Fruit fly (Drosophila melanogaster) whole organism, wandering third instar larva: ENCODE results near the gene CG10194.

Experiments used
- Abd-B ChIP-seq: fragments of >200 bp; optimal IDR thresholded peaks from 2 replicates; lab custom pipeline; 2017; ENCODE audit warnings: missing biosample characterization, missing genetic modification characterization
- CrebA ChIP-seq: fragments of 200-800 bp; sonication (Bioruptor generic); optimal IDR thresholded peaks from 2 replicates; lab custom pipeline; 2016; ENCODE audit warnings: missing biosample characterization, mild to moderate bottlenecking, missing genetic modification characterization, borderline replicate concordance
- Dfd ChIP-seq: fragments of >200 bp; optimal IDR thresholded peaks from 2 replicates; lab custom pipeline; 2017; ENCODE audit warnings: missing biosample characterization, missing genetic modification characterization
- Dif ChIP-seq: fragments of 200-275, 200-300 bp; sonication (Bioruptor generic); optimal IDR thresholded peaks from 2 replicates; lab custom pipeline; 2018; ENCODE audit warnings: missing biosample characterization, missing genetic modification characterization; ENCODE audit not compliant: partially characterized antibody
- GATAd ChIP-seq: sonication (Bioruptor generic); optimal IDR thresholded peaks from 2 replicates; lab custom pipeline; 2016; ENCODE audit warnings: missing biosample characterization, missing genetic modification characterization
- HLH106 ChIP-seq: fragments of 200-800 bp; optimal IDR thresholded peaks from 3 replicates; lab custom pipeline; 2019; ENCODE audit warnings: missing biosample characterization, mild to moderate bottlenecking, missing genetic modification characterization, moderate library complexity
- Hnf4 ChIP-seq: fragments of 200-800 bp; sonication (Bioruptor generic); optimal IDR thresholded peaks from 2 replicates; lab custom pipeline; 2016; ENCODE audit warnings: missing biosample characterization, mild to moderate bottlenecking, missing genetic modification characterization
- Hr78 ChIP-seq: fragments of >200 bp; optimal IDR thresholded peaks from 2 replicates; lab custom pipeline; 2017; ENCODE audit warnings: missing biosample characterization, missing genetic modification characterization
- Jra ChIP-seq: sonication (Bioruptor generic); optimal IDR thresholded peaks from 2 replicates; lab custom pipeline; 2016; ENCODE audit warnings: missing biosample characterization, missing genetic modification characterization
- Mio ChIP-seq: sonication (Bioruptor generic); optimal IDR thresholded peaks from 2 replicates; lab custom pipeline; 2016; ENCODE audit warnings: missing biosample characterization, missing genetic modification characterization
- Myc ChIP-seq: fragments of >200 bp; optimal IDR thresholded peaks from 2 replicates; lab custom pipeline; 2017
- N ChIP-seq: fragments of >200 bp; optimal IDR thresholded peaks from 2 replicates; lab custom pipeline; 2018; ENCODE audit warnings: missing biosample characterization, missing external identifiers, missing genetic modification characterization
- Rel ChIP-seq, 2 experiments: fragments of 200-800 bp; sonication (Bioruptor generic) in 1 of 2; optimal IDR thresholded peaks; 2 replicates in 1 of 2; 3 replicates in 1 of 2; lab custom pipeline; 2016 to 2019; ENCODE audit warnings: mild to moderate bottlenecking in 2 of 2, missing biosample characterization in 2 of 2, missing genetic modification characterization in 2 of 2, moderate library complexity in 1 of 2
- Vsx2 ChIP-seq: fragments of 200-300, 225-300 bp; sonication (Bioruptor generic); optimal IDR thresholded peaks from 2 replicates; lab custom pipeline; 2018; ENCODE audit warnings: missing biosample characterization, missing genetic modification characterization; ENCODE audit not compliant: partially characterized antibody
- br ChIP-seq: fragments of 200-800 bp; sonication (Bioruptor generic); optimal IDR thresholded peaks from 2 replicates; lab custom pipeline; 2016; ENCODE audit warnings: missing biosample characterization, missing genetic modification characterization
- brk ChIP-seq: fragments of 200-800 bp; sonication (Bioruptor generic); optimal IDR thresholded peaks from 2 replicates; lab custom pipeline; 2016; ENCODE audit warnings: missing biosample characterization, mild to moderate bottlenecking, missing genetic modification characterization
- dl ChIP-seq, 2 experiments: fragments of 175-275, 200-275 bp in 1 of 2; fragments of 200-275 bp in 1 of 2; sonication (Bioruptor generic); optimal IDR thresholded peaks; lab custom pipeline; 2018; ENCODE audit warnings: mild to moderate bottlenecking in 2 of 2, missing biosample characterization in 2 of 2, missing genetic modification characterization in 2 of 2, moderate library complexity in 2 of 2; ENCODE audit not compliant: partially characterized antibody in 2 of 2, insufficient read depth in 1 of 2
- dsf ChIP-seq: sonication (Bioruptor generic); optimal IDR thresholded peaks from 2 replicates; lab custom pipeline; 2016; ENCODE audit warnings: missing biosample characterization, missing genetic modification characterization, borderline replicate concordance
- foxo ChIP-seq, 2 experiments: fragments of 200-800 bp; sonication (Bioruptor generic); optimal IDR thresholded peaks; 2 replicates in 1 of 2; 3 replicates in 1 of 2; lab custom pipeline; 2016 to 2017; ENCODE audit warnings: missing biosample characterization in 2 of 2, missing genetic modification characterization in 2 of 2
- h ChIP-seq: fragments of 200-800 bp; sonication (Bioruptor generic); optimal IDR thresholded peaks from 3 replicates; lab custom pipeline; 2016; ENCODE audit warnings: missing biosample characterization, mild to moderate bottlenecking, missing genetic modification characterization
- jim ChIP-seq: fragments of 175-275, 200-325 bp; sonication (Bioruptor generic); optimal IDR thresholded peaks from 2 replicates; lab custom pipeline; 2016; ENCODE audit warnings: missing biosample characterization, mild to moderate bottlenecking, missing genetic modification characterization
- pan ChIP-seq: fragments of >200 bp; optimal IDR thresholded peaks from 2 replicates; lab custom pipeline; 2017
- psq ChIP-seq: fragments of 200-800 bp; sonication (Bioruptor generic); optimal IDR thresholded peaks from 3 replicates; lab custom pipeline; 2017; ENCODE audit warnings: missing biosample characterization, mild to moderate bottlenecking, missing genetic modification characterization, moderate library complexity
- rgr ChIP-seq: fragments of 200-800 bp; sonication (Bioruptor generic); optimal IDR thresholded peaks from 3 replicates; lab custom pipeline; 2016; ENCODE audit warnings: missing biosample characterization, mild to moderate bottlenecking, missing genetic modification characterization
- sage ChIP-seq: fragments of 200-800 bp; sonication (Bioruptor generic); optimal IDR thresholded peaks from 2 replicates; lab custom pipeline; 2016; ENCODE audit warnings: missing biosample characterization, mild to moderate bottlenecking, missing genetic modification characterization
- sv ChIP-seq: fragments of 200-800 bp; sonication (Bioruptor generic); optimal IDR thresholded peaks from 3 replicates; lab custom pipeline; 2016; ENCODE audit warnings: missing biosample characterization, missing genetic modification characterization
- tai ChIP-seq: sonication (Bioruptor generic); optimal IDR thresholded peaks from 2 replicates; lab custom pipeline; 2016; ENCODE audit warnings: missing biosample characterization, missing genetic modification characterization
- usp ChIP-seq: fragments of >200 bp; optimal IDR thresholded peaks from 2 replicates; lab custom pipeline; 2017; ENCODE audit warnings: missing biosample characterization, missing genetic modification characterization
- woc ChIP-seq: sonication (Bioruptor generic); optimal IDR thresholded peaks from 2 replicates; lab custom pipeline; 2016; ENCODE audit warnings: missing biosample characterization, mild to moderate bottlenecking, missing genetic modification characterization

CG10194 gene

dm6 chr2L:19526316-19526715 lies 36.4 kb upstream of the CG10194 start, which contains the start of the genes Dpm1 and CG10137:
Dpm1 (minus strand) TSS chr2L:19526368.
CG10137 (plus strand) TSS chr2L:19526686.
- TF ChIP-seq GATAd (GFP tag; lab: Kevin White, UChicago) (no peak), foxo (GFP tag; optimal IDR thresholded peaks at IDR 0.05; lab: Kevin White, UChicago) (no peak), Dif (GFP tag; lab: Kevin White, UChicago) (no peak), usp (GFP tag; lab: Kevin White, UChicago) (no peak), Hnf4 (GFP tag; lab: Kevin White, UChicago) (no peak), dsf (GFP tag; lab: Kevin White, UChicago) (no peak), pan (lab: Kevin White, UChicago) (no peak), h (GFP tag; lab: Kevin White, UChicago) (peak; percentile 25), N (no peak), rgr (GFP tag; lab: Kevin White, UChicago) (peak; percentile 19), br (GFP tag; lab: Kevin White, UChicago) (no peak), dl (GFP tag; optimal IDR thresholded peaks at IDR 0.05; lab: Kevin White, UChicago; ENCODE audit: insufficient read depth in 1 of 2, partially characterized antibody in 2 of 2) (no peak), Myc (lab: Kevin White, UChicago) (peak; percentile 51), sage (GFP tag; lab: Kevin White, UChicago) (peak; percentile 30), sv (GFP tag; lab: Kevin White, UChicago) (no peak)

DNA sequence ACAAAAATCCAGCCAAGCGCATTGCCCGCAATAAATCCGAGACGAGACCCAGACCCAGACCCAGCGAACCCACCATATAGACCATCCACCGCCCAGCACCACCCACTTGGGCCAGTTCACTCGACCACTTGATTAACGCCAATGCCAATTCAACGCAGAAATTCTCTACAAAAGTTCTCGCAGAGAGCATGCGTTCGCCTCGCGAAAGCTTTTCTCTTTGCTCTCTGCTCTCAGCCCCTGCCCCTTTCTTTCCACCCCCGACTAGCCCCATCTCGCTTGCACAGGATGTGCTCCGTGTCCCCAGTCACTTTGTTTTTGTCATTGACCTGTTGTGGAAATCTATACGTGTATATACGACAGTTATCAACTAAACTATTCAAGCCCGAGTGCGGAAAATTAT lies 29.7 kb upstream of the CG10194 start:
- TF ChIP-seq Myc (lab: Kevin White, UChicago): no peak
- TF ChIP-seq tai (GFP tag; lab: Kevin White, UChicago): no peak
- TF ChIP-seq Dfd (GFP tag; lab: Kevin White, UChicago): no peak
- no peak for TF ChIP-seq foxo (GFP tag; optimal IDR thresholded peaks at IDR 0.05; lab: Kevin White, UChicago)
- no peak for TF ChIP-seq Vsx2 (GFP tag; lab: Kevin White, UChicago)
- no peak for TF ChIP-seq HLH106
- no peak for TF ChIP-seq sv (GFP tag; lab: Kevin White, UChicago)
- TF ChIP-seq br (GFP tag; lab: Kevin White, UChicago): no peak
- no peak for TF ChIP-seq CrebA (GFP tag; lab: Kevin White, UChicago)
- TF ChIP-seq jim: no peak
- no peak for TF ChIP-seq usp (GFP tag; lab: Kevin White, UChicago)
- no peak for TF ChIP-seq Hr78 (GFP tag; lab: Kevin White, UChicago)
- no peak for TF ChIP-seq brk (GFP tag; lab: Kevin White, UChicago)
- TF ChIP-seq, all 38 proteins: peak for 0

dm6 chr2L:19518636-19519086 lies 28.8 kb upstream of the CG10194 start, which contains the start of gene CG10132:
CG10132 (plus strand) TSS chr2L:19518824.
- TF ChIP-seq Jra (GFP tag; lab: Kevin White, UChicago) (no peak), Rel (GFP tag; optimal IDR thresholded peaks at IDR 0.05; lab: Kevin White, UChicago) (no peak), Rel (tag; optimal IDR thresholded peaks at IDR 0.05; lab: Kevin White, UChicago) (no peak), N (no peak), br (GFP tag; lab: Kevin White, UChicago) (no peak), woc (GFP tag; lab: Kevin White, UChicago) (no peak)

DNA sequence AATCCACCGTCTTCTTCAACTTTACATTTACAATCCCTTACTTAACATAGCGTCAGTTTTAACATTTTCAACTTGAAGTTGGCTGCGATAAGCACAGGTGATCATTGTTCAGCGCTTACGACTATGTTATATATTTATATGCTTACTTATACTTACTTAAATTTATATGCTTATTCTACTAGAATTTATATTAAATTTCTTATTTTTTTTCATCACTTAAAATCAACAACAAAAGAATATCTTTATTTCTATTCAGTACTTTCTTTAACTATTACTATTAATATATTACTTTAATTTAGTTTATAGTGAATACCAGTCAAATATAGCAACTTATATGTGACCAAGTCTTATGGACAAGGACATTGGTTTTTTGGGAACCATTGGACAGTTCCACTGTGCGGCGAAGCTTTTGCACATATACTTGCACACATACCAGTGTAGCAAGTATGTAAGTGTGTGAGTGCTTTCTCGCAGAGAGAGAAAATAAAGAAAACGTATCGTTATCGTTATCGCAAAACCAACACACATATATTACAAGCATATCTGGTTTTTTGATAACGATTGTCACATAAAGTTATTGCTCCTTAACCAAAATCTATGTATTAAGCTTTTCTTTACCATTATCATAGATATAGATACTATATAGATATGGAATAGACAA lies 27.4 kb upstream of the CG10194 start, which contains the start of gene Hasp:
Gene Hasp (minus strand): TSS at position 51 of the 661 bp plus-strand sequence.
- no peak for TF ChIP-seq GATAd (GFP tag; lab: Kevin White, UChicago)
- no peak for TF ChIP-seq tai (GFP tag; lab: Kevin White, UChicago)
- peak; percentile 17 for TF ChIP-seq HLH106

dm6 chr2L:19516062-19516461 lies 26.2 kb upstream of the CG10194 start:
- peak; percentile 34 for TF ChIP-seq psq (GFP tag; lab: Kevin White, UChicago)
- TF ChIP-seq brk (GFP tag; lab: Kevin White, UChicago): no peak
- TF ChIP-seq Mio: no peak

DNA sequence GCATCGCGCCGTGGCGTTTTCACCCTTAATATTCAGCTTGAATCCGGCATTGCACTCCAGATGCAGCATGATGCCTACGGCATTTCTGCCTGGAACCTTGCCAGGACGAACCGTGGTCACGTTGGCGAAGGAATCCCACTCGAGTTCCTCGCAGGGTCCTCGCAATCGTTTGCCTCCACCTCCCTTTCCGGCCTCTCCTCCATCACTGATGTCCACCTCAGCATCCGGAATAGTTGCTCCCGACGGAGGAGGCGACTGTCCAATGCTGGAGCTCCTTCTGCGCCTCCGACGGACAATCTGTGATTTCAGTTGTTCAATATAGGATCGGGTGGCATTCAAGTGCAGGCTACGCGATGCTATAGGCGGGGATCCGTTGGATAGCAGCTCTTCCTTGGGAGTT lies 22.3 kb upstream of the CG10194 start:
- no peak for TF ChIP-seq Abd-B (GFP tag; lab: Kevin White, UChicago)
- no peak for TF ChIP-seq Rel (GFP tag; optimal IDR thresholded peaks at IDR 0.05; lab: Kevin White, UChicago)
- no peak for TF ChIP-seq Rel (tag; optimal IDR thresholded peaks at IDR 0.05; lab: Kevin White, UChicago)
